Worm (Caenorhabditis elegans) whole organism, midembryonic: ENCODE measurements around the gene C52A10.3.

Experiments used
- T22C8.4 ChIP-seq: fragments of 200-800 bp; sonication (Bioruptor generic); IDR thresholded peaks from 2 replicates; pipeline ENCODE4 v1.3.6; 2022; ENCODE audit warnings: missing genetic modification characterization, missing compliant biosample characterization
- cog-1 ChIP-seq: sonication (generic microtip); optimal IDR thresholded peaks from 2 replicates; lab custom pipeline; 2016; ENCODE audit warnings: missing genetic modification characterization, missing compliant biosample characterization
- flt-1 ChIP-seq: fragments of 200-800 bp; sonication (Bioruptor generic); IDR thresholded peaks from 2 replicates; pipeline ENCODE4 v1.3.6; 2022; ENCODE audit warnings: missing genetic modification characterization, missing compliant biosample characterization
- klf-2 ChIP-seq: fragments of 200-800 bp; sonication (Bioruptor generic); conservative IDR thresholded peaks from 2 replicates; pipeline ENCODE4 v1.3.6; 2022; ENCODE audit warnings: missing genetic modification reagents, missing genetic modification characterization, missing compliant biosample characterization
- med-1 ChIP-seq: sonication (generic microtip); optimal IDR thresholded peaks from 2 replicates; lab custom pipeline; 2017; ENCODE audit warnings: missing genetic modification characterization, mild to moderate bottlenecking, missing compliant biosample characterization, antibody characterized with exemption, missing genetic modification reagents; ENCODE audit not compliant: insufficient read depth
- ref-1 ChIP-seq: fragments of 200-800 bp; sonication (Bioruptor generic); conservative IDR thresholded peaks from 2 replicates; pipeline ENCODE4 v1.3.6; 2022; ENCODE audit warnings: missing genetic modification reagents, missing genetic modification characterization, missing compliant biosample characterization
- tab-1 ChIP-seq: fragments of 200-800 bp; sonication (Bioruptor generic); IDR thresholded peaks from 2 replicates; pipeline ENCODE4 v1.3.6; 2022; ENCODE audit warnings: missing genetic modification characterization, missing compliant biosample characterization
- ztf-23 ChIP-seq: fragments of 200-800 bp; sonication (Bioruptor generic); IDR thresholded peaks from 2 replicates; pipeline ENCODE4 v1.3.6; 2022; ENCODE audit warnings: missing genetic modification reagents, missing genetic modification characterization, missing compliant biosample characterization
- ztf-29 ChIP-seq: fragments of 200-800 bp; sonication (Bioruptor generic); IDR thresholded peaks from 2 replicates; pipeline ENCODE4 v1.3.6; 2022; ENCODE audit warnings: missing genetic modification reagents, missing genetic modification characterization, missing compliant biosample characterization

DNA sequence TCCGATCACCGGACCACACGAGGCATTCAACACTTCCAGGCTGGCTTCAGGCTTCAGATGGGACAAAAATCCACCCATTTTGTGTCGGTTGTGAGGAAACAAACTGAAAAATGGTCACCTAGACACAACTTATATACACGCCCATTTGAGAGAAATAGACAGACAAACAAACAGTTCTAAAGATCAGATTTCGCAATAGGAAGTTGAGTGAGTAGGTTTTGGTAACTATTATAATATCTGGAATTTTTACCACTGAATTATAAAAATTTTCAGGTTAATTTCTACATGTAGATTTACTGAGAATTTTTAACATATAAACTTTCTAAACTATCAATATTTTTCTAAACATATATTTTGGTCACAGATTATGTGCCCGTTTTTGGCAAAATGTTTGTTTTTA, 5.5 kb downstream of the C52A10.3 start, which contains the start of gene cest-32:
- TF ChIP-seq flt-1 (GFP tag; lab: Robert Waterston, UW) (no peak), ztf-23 (GFP tag; lab: Robert Waterston, UW) (no peak), ref-1 (GFP tag; lab: Robert Waterston, UW) (no peak), klf-2 (GFP tag; lab: Robert Waterston, UW) (no peak), tab-1 (GFP tag; lab: Robert Waterston, UW) (no peak), ztf-29 (no peak), med-1 (no peak), cog-1 (no peak), T22C8.4 (no peak)
